Fruit fly (Drosophila melanogaster) whole organism, pupa: ENCODE results near the gene CG7011.

Experiments used
- CG12605 ChIP-seq: fragments of 200-800 bp; sonication (Bioruptor generic); IDR thresholded peaks from 2 replicates; pipeline ENCODE4 v1.3.6; 2022; ENCODE audit warnings: missing biosample characterization, missing genetic modification characterization
- CG13204 ChIP-seq: fragments of 200-800 bp; sonication (Bioruptor generic); optimal IDR thresholded peaks from 2 replicates; lab custom pipeline; 2018; ENCODE audit warnings: missing biosample characterization, mild to moderate bottlenecking, missing genetic modification characterization, moderate library complexity
- CG14655 ChIP-seq: fragments of 200-800 bp; sonication (Bioruptor generic); optimal IDR thresholded peaks from 3 replicates; lab custom pipeline; 2017; ENCODE audit warnings: mild to moderate bottlenecking, missing biosample characterization, missing genetic modification reagents, missing genetic modification characterization
- CG17806 ChIP-seq: fragments of 200-800 bp; sonication (Bioruptor generic); optimal IDR thresholded peaks from 2 replicates; lab custom pipeline; 2018; ENCODE audit warnings: missing biosample characterization, mild to moderate bottlenecking, missing genetic modification characterization, moderate library complexity
- CG34367 ChIP-seq: fragments of 200-800 bp; sonication (Bioruptor generic); optimal IDR thresholded peaks from 2 replicates; lab custom pipeline; 2018; ENCODE audit warnings: missing biosample characterization, mild to moderate bottlenecking, missing genetic modification characterization
- CG4496 ChIP-seq: fragments of 200-800 bp; sonication (Bioruptor generic); IDR thresholded peaks from 3 replicates; pipeline ENCODE4 v1.3.6; 2022; ENCODE audit warnings: missing biosample characterization, missing genetic modification characterization
- D1 ChIP-seq: fragments of 200-800 bp; sonication (Bioruptor generic); optimal IDR thresholded peaks from 2 replicates; lab custom pipeline; 2018; ENCODE audit warnings: missing biosample characterization, mild to moderate bottlenecking, missing genetic modification characterization, moderate library complexity
- EcR ChIP-seq: fragments of 200-800 bp; sonication (Bioruptor generic); optimal IDR thresholded peaks from 3 replicates; lab custom pipeline; 2019; ENCODE audit warnings: missing biosample characterization, missing genetic modification characterization, mild to moderate bottlenecking, moderate library complexity, missing genetic modification reagents
- Pif1B ChIP-seq: fragments of 200-800 bp; sonication (Bioruptor generic); optimal IDR thresholded peaks from 3 replicates; lab custom pipeline; 2016; ENCODE audit warnings: missing biosample characterization, missing genetic modification characterization
- Snoo ChIP-seq: fragments of 200-800 bp; sonication (Bioruptor generic); optimal IDR thresholded peaks from 3 replicates; lab custom pipeline; 2017; ENCODE audit warnings: missing biosample characterization, mild to moderate bottlenecking, missing genetic modification characterization, inconsistent platforms
- fd96Ca ChIP-seq: fragments of 200-800 bp; sonication (Bioruptor generic); IDR thresholded peaks from 3 replicates; pipeline ENCODE4 v1.3.6; 2022; ENCODE audit warnings: missing biosample characterization, missing genetic modification characterization
- rn ChIP-seq: fragments of 200-800 bp; sonication (Bioruptor generic); IDR thresholded peaks from 2 replicates; pipeline ENCODE4 v1.3.6; 2022; ENCODE audit warnings: missing biosample characterization, missing genetic modification characterization

The CG7011 gene

DNA sequence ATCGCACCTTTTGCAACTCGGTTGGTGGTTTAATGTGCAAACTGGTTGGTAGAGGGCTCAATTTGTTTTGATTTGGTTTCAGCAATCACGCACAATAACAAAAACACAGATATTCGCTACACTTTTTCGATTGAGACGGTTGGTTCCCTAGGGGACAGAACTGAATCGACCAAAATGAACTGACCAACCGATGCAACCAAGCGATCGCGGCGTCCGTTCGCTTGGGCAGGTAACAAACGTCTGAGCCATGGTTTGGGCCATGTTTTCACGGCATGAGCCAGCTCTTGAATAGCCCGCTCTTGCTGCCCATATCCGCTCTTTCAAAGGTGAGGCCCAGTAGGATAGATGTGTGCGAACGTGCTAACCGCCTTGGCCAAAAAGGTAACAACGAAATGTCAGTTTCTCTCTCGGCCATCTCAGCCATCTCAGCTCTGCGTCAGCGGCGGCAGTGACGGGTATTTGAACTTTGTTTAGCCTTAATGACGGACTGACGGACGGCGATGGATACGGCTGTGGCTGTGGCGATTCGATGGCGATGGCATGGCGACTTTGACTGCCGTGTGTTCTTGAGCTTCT, 38.3 kb downstream of the CG7011 start, which contains the start of gene CG16959:
CG16959 (minus strand) TSS at position 245 of the 576 bp plus-strand sequence.
- TF ChIP-seq rn (GFP tag; lab: Robert Waterston, UW) (no peak), CG13204 (GFP tag; lab: Kevin White, UChicago) (peak; percentile 74), EcR (GFP tag; lab: Kevin White, UChicago) (peak; percentile 95)

DNA sequence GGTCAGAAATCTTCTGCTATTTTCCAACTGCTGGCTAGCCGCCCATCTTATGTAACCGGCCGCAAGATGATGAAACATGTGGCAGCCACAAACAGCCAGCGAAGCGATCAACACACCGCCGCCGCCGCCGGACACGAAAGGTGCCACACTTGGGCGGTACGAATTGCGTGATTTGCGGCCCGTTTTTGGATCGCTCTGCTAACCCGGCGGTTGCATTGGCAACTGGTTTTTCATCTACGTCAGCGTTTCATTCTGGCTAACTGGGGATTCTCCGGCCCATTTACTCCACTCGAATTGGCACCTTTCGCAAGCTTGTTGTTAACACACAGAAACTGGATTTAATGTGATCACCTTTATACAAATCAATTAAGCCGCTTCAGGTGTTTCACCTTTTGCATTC, 39.7 kb downstream of the CG7011 start:
- TF ChIP-seq CG12605 (GFP tag; lab: Robert Waterston, UW) (no peak), CG34367 (no peak), CG14655 (GFP tag; lab: Kevin White, UChicago) (no peak), Pif1B (GFP tag; lab: Kevin White, UChicago) (no peak), CG13204 (GFP tag; lab: Kevin White, UChicago) (peak; percentile 83), EcR (GFP tag; lab: Kevin White, UChicago) (peak; percentile 88)

DNA sequence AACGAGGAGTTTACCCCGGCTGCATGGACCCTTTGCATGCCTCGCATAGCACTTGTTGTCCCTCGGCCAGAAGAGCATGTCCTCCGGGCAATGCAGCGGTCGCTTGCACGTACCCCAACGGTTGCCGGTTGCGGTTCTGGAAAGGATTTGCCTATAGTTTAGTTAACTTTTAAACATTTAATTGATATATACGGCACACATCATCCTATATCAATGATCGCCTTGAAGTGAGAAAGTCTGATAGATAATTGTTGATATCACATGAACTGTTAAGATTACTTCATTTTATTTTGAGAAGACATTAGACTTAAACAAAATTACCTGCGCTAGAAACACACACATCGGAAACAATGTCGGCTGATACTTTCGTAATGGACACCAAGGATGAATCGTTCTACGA, 42.2 kb downstream of the CG7011 start, which contains the start of gene CG32847:
CG32847 (plus strand) TSS at position 301 of the 400 bp plus-strand sequence.
- TF ChIP-seq CG14655 (GFP tag; lab: Kevin White, UChicago), result no peak
- no peak for TF ChIP-seq Snoo (tag; lab: Kevin White, UChicago)
- no peak for TF ChIP-seq CG17806 (tag; lab: Kevin White, UChicago)

DNA sequence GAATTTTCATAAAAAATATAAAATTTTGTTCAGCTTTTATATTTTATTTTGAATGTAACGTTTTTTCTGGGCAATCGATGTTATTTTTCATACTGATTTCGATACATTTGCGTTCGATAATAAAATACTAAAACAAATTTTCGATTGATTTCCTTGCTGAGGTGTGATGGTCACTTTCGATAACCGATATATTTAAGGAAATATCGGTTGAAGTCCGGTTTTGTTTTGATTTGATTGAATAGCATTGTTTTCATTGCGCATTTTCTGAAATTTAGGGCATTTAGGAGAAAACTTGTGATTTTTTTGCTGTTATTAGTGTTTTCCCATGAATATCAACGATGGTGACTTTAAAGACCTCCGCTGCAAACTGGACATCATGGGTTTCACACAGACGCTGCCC, 46.9 kb downstream of the CG7011 start, which contains the start of gene Cep135:
Cep135 (plus strand) TSS at position 202 of the 400 bp plus-strand sequence.
- TF ChIP-seq D1 (tag; lab: Kevin White, UChicago) (peak; percentile 35), Pif1B (GFP tag; lab: Kevin White, UChicago) (no peak)

DNA sequence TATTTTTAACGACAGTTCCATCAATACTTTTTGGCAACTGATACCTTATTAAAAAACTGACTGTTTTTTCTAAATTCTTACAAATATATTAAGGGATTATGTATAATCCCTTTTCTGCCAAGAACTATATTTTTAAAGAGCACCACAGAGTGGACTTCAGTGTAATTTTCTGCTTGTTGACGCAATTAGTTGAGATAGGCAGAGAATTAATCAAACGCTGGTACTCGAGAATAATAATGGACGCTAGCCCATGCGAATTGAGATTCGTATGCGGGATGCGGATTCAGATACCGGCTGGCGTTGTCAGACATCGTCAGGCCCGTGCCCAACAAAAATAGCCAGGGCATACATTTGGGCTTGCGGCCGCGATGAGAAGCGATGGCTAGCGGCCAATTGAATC, 50.2 kb downstream of the CG7011 start, which contains the start of gene CG13458:
CG13458 (plus strand) TSS at position 301 of the 400 bp plus-strand sequence.
- TF ChIP-seq fd96Ca (GFP tag; lab: Robert Waterston, UW) (no peak), CG4496 (GFP tag; lab: Robert Waterston, UW) (0 out of 3 replicates have a peak, but pooled peaks have one; percentile 16)
